Worm (Caenorhabditis elegans): ENCODE data around the gene Y37E11B.1.

Gene Y37E11B.1

DNA sequence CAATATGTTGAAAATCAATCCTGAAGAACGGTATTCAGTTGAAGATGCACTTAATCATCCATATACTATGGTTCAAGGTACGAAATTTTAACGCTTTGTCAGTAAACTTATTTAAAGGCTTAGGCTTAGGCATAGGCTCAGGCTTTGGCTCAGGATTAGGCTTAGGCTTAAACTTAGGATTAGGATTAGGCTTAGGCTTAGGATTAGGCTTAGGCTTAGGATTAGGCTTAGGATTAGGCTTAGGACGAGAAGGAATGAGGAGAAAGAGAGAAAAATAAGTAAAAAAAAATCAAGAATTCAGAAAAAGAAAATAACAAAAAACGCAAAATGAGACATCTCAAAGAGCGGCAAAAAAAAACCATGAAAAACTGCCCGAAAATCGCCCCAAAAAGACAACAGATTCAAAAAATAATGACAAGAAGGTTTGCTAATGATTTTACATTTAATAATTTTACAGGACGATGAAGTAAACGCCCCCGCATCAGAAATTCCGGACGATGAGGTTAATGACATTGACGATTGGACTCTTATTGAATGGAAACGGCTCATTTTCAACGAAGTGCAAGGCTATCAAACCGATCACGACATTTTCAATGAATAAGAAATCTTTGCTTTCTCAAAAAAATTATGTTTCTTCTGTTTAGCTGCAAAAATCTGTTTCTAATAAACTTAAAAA is 29.3 kb downstream of the Y37E11B.1 start:
- TF ChIP-seq W03F9.2 (tag; optimal IDR thresholded peaks at IDR 0.05) (no peak), him-1 (tag; optimal IDR thresholded peaks at IDR 0.05) (no peak), dao-5 (tag; optimal IDR thresholded peaks at IDR 0.05) (no peak)

DNA sequence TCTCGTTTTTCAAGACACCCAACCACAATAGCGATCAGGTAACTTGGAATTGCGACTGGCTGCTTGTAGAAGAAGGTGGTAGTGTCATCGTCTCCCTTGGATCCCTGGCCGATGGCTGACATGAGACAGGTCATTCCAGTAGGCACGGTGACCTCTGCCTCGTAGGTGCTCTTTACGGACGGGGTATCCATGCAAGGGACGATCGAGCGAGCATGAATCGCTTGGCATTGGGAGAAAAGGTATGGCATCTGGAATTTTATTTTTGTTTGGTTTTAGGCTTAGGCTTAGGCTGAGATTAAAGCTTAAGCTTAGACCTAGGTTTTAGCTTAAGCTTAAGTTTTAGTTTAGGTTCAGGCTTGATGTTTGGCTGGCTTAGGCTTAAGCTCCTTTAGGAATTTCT is 31.6 kb downstream of the Y37E11B.1 start:
- no peak for TF ChIP-seq dao-5 (tag; optimal IDR thresholded peaks at IDR 0.05)
- no peak for TF ChIP-seq W03F9.2 (tag; optimal IDR thresholded peaks at IDR 0.05)
- no peak for TF ChIP-seq him-1 (tag; optimal IDR thresholded peaks at IDR 0.05)

DNA sequence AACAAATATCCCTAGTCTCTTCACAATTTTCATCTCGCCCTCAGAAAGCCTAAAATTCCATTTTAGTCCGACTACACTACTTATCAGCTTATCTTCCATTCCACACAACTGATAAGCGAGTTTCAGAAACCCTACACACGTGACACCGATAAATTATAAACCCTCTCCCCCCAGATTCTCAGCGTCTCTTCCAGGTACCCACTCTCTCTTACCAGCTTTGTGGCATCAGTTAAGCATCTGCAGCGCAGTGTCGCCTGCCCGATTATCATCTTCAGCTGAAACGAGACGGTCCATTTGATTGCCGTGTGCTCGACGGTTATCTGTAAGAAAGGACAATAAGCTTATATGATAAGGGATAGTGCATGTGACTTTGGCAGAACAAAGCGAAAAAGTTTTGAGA is 32.4 kb downstream of the Y37E11B.1 start:
- TF ChIP-seq him-1 (tag; optimal IDR thresholded peaks at IDR 0.05) (no peak), dao-5 (tag; optimal IDR thresholded peaks at IDR 0.05) (no peak), W03F9.2 (tag; optimal IDR thresholded peaks at IDR 0.05) (no peak)

DNA sequence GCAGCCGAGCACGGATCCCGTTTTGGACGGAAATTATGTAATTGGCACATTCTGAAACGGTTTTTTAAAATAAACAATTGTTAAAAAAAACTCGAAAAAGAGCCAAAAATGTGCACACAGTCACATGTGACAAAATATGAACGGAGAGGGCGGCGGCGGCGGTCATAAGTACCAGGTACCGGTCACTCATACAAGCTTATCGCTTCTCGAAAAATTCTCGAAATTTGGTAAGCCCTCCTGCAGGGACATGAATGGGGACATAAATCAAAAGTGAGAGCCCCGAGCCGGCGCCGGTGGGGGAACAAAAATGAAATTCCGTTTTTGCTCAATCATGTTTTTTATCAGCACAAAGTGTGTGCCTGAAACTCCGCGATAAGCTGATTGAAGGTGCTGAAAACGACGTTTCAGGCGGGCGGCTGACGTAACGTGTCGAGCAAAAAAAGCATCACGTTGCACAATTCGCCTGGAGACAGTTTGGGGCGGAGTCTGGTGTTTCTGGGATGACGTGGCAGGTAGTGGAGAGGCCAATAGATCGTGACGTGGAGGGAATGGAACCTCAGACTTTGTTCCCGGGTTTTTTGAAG is 33.7 kb downstream of the Y37E11B.1 start, which contains the start of gene ltah-1.2:
TSS of gene ltah-1.2 (minus strand) at position 51 of the 584 bp plus-strand sequence.
- no peak for TF ChIP-seq W03F9.2 (tag; optimal IDR thresholded peaks at IDR 0.05)
- no peak for TF ChIP-seq dao-5 (tag; optimal IDR thresholded peaks at IDR 0.05)
- TF ChIP-seq him-1 (tag; optimal IDR thresholded peaks at IDR 0.05): no peak

DNA sequence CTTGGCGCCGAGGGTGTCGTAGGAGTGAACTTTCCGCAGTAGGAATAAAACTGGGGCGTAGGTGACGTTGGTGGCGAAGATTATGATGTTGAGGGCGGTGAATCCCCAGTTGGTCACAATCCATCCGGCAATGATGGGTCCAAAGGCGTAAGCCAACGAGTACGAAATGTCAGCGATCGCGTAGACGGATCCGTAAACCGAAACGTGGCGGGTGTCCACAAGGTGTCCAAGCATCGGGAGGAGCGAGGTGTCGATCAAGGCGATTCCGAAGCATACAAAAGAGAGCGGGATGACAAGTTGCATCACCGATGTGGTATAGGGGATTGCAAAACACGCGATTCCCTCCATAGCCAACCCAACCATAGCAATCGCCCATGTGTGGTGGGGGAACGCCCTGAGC is 39.3 kb downstream of the Y37E11B.1 start:
- no peak for TF ChIP-seq dao-5 (tag; optimal IDR thresholded peaks at IDR 0.05)

DNA sequence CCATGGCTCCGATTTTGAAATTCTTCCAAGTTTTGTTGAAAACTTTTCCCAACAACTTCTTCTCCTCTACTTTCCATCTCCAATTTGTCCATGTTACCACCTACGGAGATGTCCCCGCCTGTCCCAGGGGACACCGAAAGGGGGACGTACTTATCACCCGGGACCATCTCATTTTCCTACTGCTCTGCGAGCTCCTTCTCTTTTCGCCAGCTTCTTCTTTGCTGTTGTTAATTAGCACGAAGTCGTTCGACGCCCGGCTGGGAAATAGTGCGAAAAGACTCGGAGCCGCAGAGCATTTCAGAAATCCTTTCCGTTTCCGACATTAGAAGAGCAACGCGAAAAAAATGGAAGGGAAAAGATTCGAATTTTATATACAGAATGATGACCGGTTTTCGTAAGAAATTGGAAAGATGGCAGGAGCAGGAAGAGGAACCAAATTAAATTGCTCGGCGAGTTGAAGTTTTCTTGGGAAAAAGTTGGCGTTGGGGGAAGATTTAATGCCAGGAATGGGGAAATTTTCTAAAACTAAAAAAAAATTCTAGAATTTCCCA is 42.5 kb downstream of the Y37E11B.1 start:
- TF ChIP-seq him-1 (tag; optimal IDR thresholded peaks at IDR 0.05) (no peak), dao-5 (tag; optimal IDR thresholded peaks at IDR 0.05) (no peak), W03F9.2 (tag; optimal IDR thresholded peaks at IDR 0.05) (no peak)

DNA sequence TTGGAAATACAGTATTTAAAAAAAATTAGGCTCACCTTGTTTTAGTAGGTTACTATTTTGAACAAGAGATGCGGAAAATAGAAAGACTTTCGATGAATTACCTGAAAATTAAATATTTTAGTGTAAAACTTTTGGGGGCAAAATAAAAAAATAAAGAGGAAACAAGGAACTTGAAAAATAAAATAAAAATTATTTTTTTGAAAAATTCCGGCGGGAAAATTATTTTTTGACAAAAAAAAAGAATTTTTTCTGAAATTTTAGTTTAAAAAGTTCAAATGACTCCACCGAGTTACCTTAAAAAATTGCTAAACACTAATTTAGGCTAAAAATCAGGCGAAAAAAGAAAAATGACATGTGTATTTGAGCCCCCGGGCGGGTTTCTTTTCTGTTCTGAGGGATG is 45.2 kb downstream of the Y37E11B.1 start, which contains the start of the genes cha-1 and unc-17:
TSS of gene cha-1 (minus strand) at position 101 of the 400 bp plus-strand sequence.
TSS of gene unc-17 (minus strand) at position 103 of the 400 bp plus-strand sequence.
- TF ChIP-seq him-1 (tag; optimal IDR thresholded peaks at IDR 0.05) (no peak), dao-5 (tag; optimal IDR thresholded peaks at IDR 0.05) (no peak), W03F9.2 (tag; optimal IDR thresholded peaks at IDR 0.05) (no peak)

DNA sequence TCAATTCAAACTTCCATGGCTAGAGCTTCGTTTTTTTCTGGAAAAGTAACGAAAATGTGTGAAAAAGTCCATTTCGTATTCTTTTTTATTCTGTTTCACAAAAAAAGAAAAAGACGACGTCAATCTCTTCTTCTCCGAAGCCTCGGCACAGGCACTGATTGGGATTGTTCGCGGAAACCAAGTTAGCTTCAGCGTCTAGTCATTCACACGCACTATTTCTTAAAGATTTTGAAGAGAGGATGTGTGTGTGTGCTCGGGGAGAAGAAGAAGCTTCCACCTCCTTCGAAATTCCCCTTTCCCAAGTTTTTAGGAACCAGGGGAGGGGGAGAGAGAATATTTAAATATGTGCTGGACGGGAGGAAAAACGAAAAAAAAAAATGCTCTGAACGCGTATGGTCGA is 47.0 kb downstream of the Y37E11B.1 start:
- TF ChIP-seq dao-5 (tag; optimal IDR thresholded peaks at IDR 0.05): no peak
- TF ChIP-seq him-1 (tag; optimal IDR thresholded peaks at IDR 0.05): no peak

DNA sequence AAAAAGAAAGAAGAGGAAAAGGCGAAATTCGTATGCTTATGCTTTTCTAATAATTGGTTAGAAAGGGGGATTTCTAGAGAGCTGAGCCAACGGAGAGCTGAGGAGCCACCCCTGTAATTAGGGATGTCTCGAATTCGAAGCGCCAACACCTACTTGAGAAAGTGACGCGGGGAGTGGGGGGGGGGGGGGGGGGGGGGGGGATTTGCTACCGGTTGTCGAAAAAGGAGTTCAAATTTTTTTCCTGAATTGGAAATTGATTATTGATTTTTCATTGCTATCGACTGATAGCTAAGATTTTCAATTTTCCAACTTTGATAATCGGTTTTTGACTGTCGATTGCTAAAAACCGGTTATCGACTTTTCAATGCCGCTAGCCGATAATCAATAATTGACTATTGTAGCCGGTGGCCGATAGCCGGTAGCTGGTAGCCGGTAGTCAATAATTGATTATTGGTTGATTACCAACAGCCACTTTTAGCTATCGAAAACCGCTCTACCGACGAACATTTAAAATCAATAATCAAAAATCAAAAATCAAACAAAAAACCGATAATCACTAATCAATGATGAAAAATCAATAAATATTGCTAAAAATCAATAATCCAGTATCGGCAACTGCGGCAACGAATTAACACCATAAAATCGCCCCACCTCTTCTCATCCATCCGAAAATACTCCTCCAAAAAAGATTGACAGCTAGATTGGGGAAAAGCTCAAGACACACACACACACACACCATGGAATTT is 49.6 kb downstream of the Y37E11B.1 start:
- TF ChIP-seq W03F9.2 (tag; optimal IDR thresholded peaks at IDR 0.05): no peak
- TF ChIP-seq dao-5 (tag; optimal IDR thresholded peaks at IDR 0.05): no peak
- TF ChIP-seq him-1 (tag; optimal IDR thresholded peaks at IDR 0.05): no peak

Measured in whole organism, L4/young adult.